Fruit fly (Drosophila melanogaster): ENCODE data around the gene p.
A peak's percentile ranks its signal among the peaks of the same experiment; 100 is the strongest.

The p gene

DNA sequence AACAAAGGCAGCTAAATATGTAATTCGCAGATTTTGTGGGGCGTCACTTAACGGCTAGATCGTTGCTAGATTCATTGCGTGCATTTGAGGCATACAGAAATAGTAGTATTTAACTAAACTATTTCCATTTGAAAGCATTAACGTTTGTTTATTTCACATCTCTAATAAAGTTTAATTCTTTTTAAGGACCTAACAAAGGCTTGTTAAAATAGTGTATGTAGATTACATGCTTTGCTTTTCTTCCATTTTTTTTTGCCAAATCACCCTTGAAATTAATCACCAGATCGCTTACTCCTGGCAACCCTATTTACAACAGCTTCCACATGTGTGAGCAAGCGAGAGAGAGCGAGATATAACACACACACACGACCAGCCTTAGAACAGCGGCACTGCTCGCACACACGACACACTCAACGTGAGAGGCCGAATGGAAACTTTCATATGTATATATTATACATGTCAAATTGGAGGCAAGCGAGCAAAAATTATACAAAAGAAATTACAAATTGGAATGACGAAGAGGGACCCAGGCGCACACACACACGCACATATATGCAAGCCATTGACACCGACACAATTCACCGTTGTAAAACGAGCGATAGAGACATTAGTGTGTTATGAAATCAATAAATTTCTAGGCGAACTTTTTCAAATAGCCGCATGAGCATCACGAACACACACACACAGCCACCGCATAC, 11.1 kb downstream of the p start (continued):
- TF ChIP-seq dsf (GFP tag; optimal IDR thresholded peaks at IDR 0.05; ENCODE audit: borderline replicate concordance), result no peak

DNA sequence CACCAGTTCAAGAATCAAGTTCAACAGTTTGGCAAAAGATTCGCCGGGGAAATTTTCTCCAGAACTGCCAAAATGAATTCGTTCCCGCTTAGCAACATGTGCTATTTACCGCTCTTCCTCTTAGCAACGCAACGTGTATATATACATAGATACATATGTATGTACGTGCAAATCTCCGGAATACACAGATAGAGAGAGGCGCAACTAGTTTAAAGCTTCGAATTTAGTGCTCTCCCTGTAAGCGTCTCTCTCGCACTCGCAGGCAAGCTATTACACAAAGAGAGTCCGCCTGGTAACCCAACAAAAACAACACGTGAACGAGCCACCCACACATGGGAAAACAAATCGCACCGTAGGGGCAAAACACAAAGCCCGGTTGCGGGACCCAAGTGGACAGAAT, 11.8 kb downstream of the p start:
- TF ChIP-seq CrebA (GFP tag; optimal IDR thresholded peaks at IDR 0.05; ENCODE audit: borderline replicate concordance) (no peak), Hr78 (GFP tag; optimal IDR thresholded peaks at IDR 0.05) (no peak), Rel (GFP tag; optimal IDR thresholded peaks at IDR 0.05) (no peak), Rel (tag; optimal IDR thresholded peaks at IDR 0.05) (no peak), Hnf4 (GFP tag; optimal IDR thresholded peaks at IDR 0.05) (no peak), Mio (GFP tag; optimal IDR thresholded peaks at IDR 0.05) (no peak), sv (GFP tag; optimal IDR thresholded peaks at IDR 0.05) (no peak), sage (GFP tag; optimal IDR thresholded peaks at IDR 0.05) (no peak), Sp1 (GFP tag; optimal IDR thresholded peaks at IDR 0.05) (no peak), fru (GFP tag; optimal IDR thresholded peaks at IDR 0.05) (no peak), OdsH (GFP tag; optimal IDR thresholded peaks at IDR 0.05) (no peak), woc (GFP tag; optimal IDR thresholded peaks at IDR 0.05) (no peak), CG32264 (GFP tag; optimal IDR thresholded peaks at IDR 0.05) (no peak), Vsx2 (GFP tag; optimal IDR thresholded peaks at IDR 0.05; ENCODE audit: partially characterized antibody) (no peak), dmrt93B (GFP tag; optimal IDR thresholded peaks at IDR 0.05) (no peak), Hr83 (GFP tag; optimal IDR thresholded peaks at IDR 0.05; ENCODE audit: poor library complexity, severe bottlenecking) (no peak), foxo (GFP tag; optimal IDR thresholded peaks at IDR 0.05) (no peak), Jra (GFP tag; optimal IDR thresholded peaks at IDR 0.05) (no peak), dl (GFP tag; optimal IDR thresholded peaks at IDR 0.05; ENCODE audit: insufficient read depth in 1 of 2, partially characterized antibody in 2 of 2) (no peak), pan (optimal IDR thresholded peaks at IDR 0.05) (no peak), N (GFP tag; optimal IDR thresholded peaks at IDR 0.05) (no peak)

DNA sequence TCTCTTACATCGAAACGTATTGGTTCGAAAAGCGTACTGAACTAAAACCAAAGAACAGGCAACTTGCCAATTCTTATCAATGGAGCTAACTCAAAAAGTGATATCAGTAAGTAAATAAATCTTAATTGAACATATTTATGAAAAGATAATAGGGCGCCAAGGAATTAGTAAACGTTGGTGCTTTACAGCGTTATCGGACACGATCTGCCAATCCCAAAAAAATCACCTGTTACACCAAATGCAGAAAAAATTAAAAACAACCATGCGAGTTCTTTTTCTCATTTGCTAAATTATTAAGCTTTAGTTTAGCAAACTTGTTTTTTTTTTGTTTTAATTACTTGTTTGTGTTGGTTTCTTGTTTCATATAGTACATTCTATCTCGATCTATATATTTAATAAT, 15.8 kb downstream of the p start, which contains the start of gene CG42489:
CG42489 (minus strand) TSS at position 101 of the 400 bp plus-strand sequence.
- TF ChIP-seq sv (GFP tag; optimal IDR thresholded peaks at IDR 0.05) (no peak), h (GFP tag; optimal IDR thresholded peaks at IDR 0.05) (no peak), HLH106 (tag; optimal IDR thresholded peaks at IDR 0.05) (no peak), fru (GFP tag; optimal IDR thresholded peaks at IDR 0.05) (no peak)

DNA sequence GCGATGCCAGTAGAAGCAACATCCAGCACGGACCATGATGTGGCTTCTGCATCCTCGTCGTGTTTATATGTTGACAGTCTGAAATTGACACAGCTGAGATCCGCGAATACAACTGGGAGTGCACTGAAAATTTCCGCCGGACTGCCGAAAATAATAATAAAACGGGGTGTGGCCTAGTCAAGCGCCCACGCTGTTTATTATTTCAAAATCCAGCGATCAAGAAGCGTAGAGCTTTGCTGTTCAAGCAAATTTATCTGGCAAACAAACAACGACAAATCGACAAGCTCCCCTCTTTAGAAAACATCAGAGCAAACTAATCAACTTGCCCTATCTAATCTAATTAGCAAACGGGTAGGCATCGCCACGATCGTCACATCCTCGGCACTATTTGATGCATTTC, 16.4 kb downstream of the p start:
- peak; percentile 25 for TF ChIP-seq br (GFP tag; optimal IDR thresholded peaks at IDR 0.05)
- TF ChIP-seq foxo (GFP tag; optimal IDR thresholded peaks at IDR 0.05), result peak in 1 of 2 experiments; percentile 14
- no peak for TF ChIP-seq Dif (GFP tag; optimal IDR thresholded peaks at IDR 0.05; ENCODE audit: partially characterized antibody)
- peak; percentile 89 for TF ChIP-seq Hr83 (GFP tag; optimal IDR thresholded peaks at IDR 0.05; ENCODE audit: poor library complexity, severe bottlenecking)
- TF ChIP-seq Rel (GFP tag; optimal IDR thresholded peaks at IDR 0.05), result no peak
- TF ChIP-seq Rel (tag; optimal IDR thresholded peaks at IDR 0.05), result no peak
- peak; percentile 55 for TF ChIP-seq h (GFP tag; optimal IDR thresholded peaks at IDR 0.05)

DNA sequence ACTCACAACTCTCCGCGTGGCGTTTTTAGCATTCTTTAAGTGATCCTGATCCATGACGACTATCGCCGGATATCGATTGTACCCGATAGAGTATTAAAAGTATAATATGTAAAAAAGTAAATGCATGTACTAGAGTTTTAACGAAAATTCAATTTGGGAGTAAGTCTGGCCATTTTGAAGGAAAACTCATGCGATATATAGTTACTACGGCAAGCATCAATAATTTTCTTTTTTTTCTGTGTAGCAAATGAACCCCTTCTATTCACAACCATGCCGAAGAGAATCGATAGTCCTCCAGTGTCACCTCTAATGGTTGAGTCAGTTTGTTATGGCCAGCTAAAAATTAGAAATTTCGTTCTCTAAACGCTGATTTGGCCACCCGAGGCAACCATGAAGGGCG, 17.8 kb downstream of the p start, which contains the start of the genes Sys1 and Dhod:
Sys1 (plus strand) TSS at position 91 of the 400 bp plus-strand sequence.
Dhod (minus strand) TSS at position 186 of the 400 bp plus-strand sequence.
- TF ChIP-seq CG32264 (GFP tag; optimal IDR thresholded peaks at IDR 0.05) (peak; percentile 15), GATAd (GFP tag; optimal IDR thresholded peaks at IDR 0.05) (peak; percentile 70), Dfd (GFP tag; optimal IDR thresholded peaks at IDR 0.05) (no peak), Myc (optimal IDR thresholded peaks at IDR 0.05) (no peak), tai (GFP tag; optimal IDR thresholded peaks at IDR 0.05) (no peak), pan (optimal IDR thresholded peaks at IDR 0.05) (no peak), foxo (GFP tag; optimal IDR thresholded peaks at IDR 0.05) (peak in 1 of 2 experiments; percentile 89), Hnf4 (GFP tag; optimal IDR thresholded peaks at IDR 0.05) (peak; percentile 87), CrebA (GFP tag; optimal IDR thresholded peaks at IDR 0.05; ENCODE audit: borderline replicate concordance) (no peak), psq (GFP tag; optimal IDR thresholded peaks at IDR 0.05) (peak; percentile 75), Mio (GFP tag; optimal IDR thresholded peaks at IDR 0.05) (peak; percentile 47), dmrt93B (GFP tag; optimal IDR thresholded peaks at IDR 0.05) (peak; percentile 34), sage (GFP tag; optimal IDR thresholded peaks at IDR 0.05) (peak; percentile 33), sv (GFP tag; optimal IDR thresholded peaks at IDR 0.05) (peak; percentile 64), Sp1 (GFP tag; optimal IDR thresholded peaks at IDR 0.05) (peak; percentile 57), jim (GFP tag; optimal IDR thresholded peaks at IDR 0.05) (peak; percentile 75), HLH106 (tag; optimal IDR thresholded peaks at IDR 0.05) (peak; percentile 65), br (GFP tag; optimal IDR thresholded peaks at IDR 0.05) (peak; percentile 83), Rel (GFP tag; optimal IDR thresholded peaks at IDR 0.05) (no peak), Rel (tag; optimal IDR thresholded peaks at IDR 0.05) (peak; percentile 7), usp (GFP tag; optimal IDR thresholded peaks at IDR 0.05) (no peak), h (GFP tag; optimal IDR thresholded peaks at IDR 0.05) (peak; percentile 91), fru (GFP tag; optimal IDR thresholded peaks at IDR 0.05) (peak; percentile 83), Jra (GFP tag; optimal IDR thresholded peaks at IDR 0.05) (peak; percentile 93), woc (GFP tag; optimal IDR thresholded peaks at IDR 0.05) (peak; percentile 83), rgr (GFP tag; optimal IDR thresholded peaks at IDR 0.05) (peak; percentile 88), Abd-B (GFP tag; optimal IDR thresholded peaks at IDR 0.05) (no peak), CG9705 (GFP tag; optimal IDR thresholded peaks at IDR 0.05) (peak; percentile 61), OdsH (GFP tag; optimal IDR thresholded peaks at IDR 0.05) (peak; percentile 80), lola (GFP tag; optimal IDR thresholded peaks at IDR 0.05) (no peak), Dif (GFP tag; optimal IDR thresholded peaks at IDR 0.05; ENCODE audit: partially characterized antibody) (no peak), brk (GFP tag; optimal IDR thresholded peaks at IDR 0.05) (peak; percentile 75), dsf (GFP tag; optimal IDR thresholded peaks at IDR 0.05; ENCODE audit: borderline replicate concordance) (peak; percentile 40)
